Worm (Caenorhabditis elegans) whole organism, L1 larva: ENCODE measurements around the gene R08B4.3.

Experiments
- C34B4.2 ChIP-seq: sonication (generic microtip); optimal IDR thresholded peaks from 2 replicates; lab custom pipeline; 2017; ENCODE audit warnings: mild to moderate bottlenecking, missing genetic modification characterization, missing compliant biosample characterization
- alr-1 ChIP-seq: fragments of 200-800 bp; sonication (Bioruptor generic); optimal IDR thresholded peaks from 2 replicates; lab custom pipeline; 2018; ENCODE audit warnings: borderline replicate concordance, mild to moderate bottlenecking, missing genetic modification characterization, missing compliant biosample characterization
- blmp-1 ChIP-seq: fragments of 150-350 bp; optimal IDR thresholded peaks from 2 replicates; lab custom pipeline; 2014; ENCODE audit warnings: missing biosample characterization, missing genetic modification characterization
- ceh-8 ChIP-seq: fragments of 200-800 bp; sonication (Bioruptor generic); optimal IDR thresholded peaks from 2 replicates; lab custom pipeline; 2018; ENCODE audit warnings: mild to moderate bottlenecking, missing genetic modification characterization, moderate library complexity, missing compliant biosample characterization
- dpl-1 ChIP-seq, 3 experiments: fragments of 150-350 bp in 2 of 3; sonication (generic microtip) in 1 of 3; optimal IDR thresholded peaks; 2 replicates each; lab custom pipeline; 2014 to 2017; ENCODE audit warnings: missing biosample characterization in 3 of 3, missing genetic modification characterization in 3 of 3, missing genetic modification reagents in 3 of 3
- efl-1 ChIP-seq, 4 experiments: fragments of 150-350 bp; optimal IDR thresholded peaks in 3 of 4; peaks in 1 of 4; 1 replicate in 1 of 4; 2 replicates in 3 of 4; lab custom pipeline; 2014; ENCODE audit warnings: missing biosample characterization in 2 of 4, missing genetic modification characterization in 2 of 4, missing genetic modification reagents in 2 of 4
- elt-2 ChIP-seq: sonication (generic microtip); optimal IDR thresholded peaks from 2 replicates; lab custom pipeline; 2016; ENCODE audit warnings: missing genetic modification characterization, mild to moderate bottlenecking, inconsistent platforms, missing compliant biosample characterization, missing genetic modification reagents
- fkh-10 ChIP-seq: sonication (generic microtip); optimal IDR thresholded peaks from 2 replicates; lab custom pipeline; 2017; ENCODE audit warnings: missing biosample characterization, missing genetic modification reagents, missing genetic modification characterization
- hlh-17 ChIP-seq: fragments of 200-800 bp; sonication (Bioruptor generic); optimal IDR thresholded peaks from 2 replicates; lab custom pipeline; 2018; ENCODE audit warnings: missing genetic modification characterization, mild to moderate bottlenecking, missing compliant biosample characterization, moderate library complexity, borderline replicate concordance
- hlh-4 ChIP-seq: sonication (generic microtip); optimal IDR thresholded peaks from 2 replicates; lab custom pipeline; 2016; ENCODE audit warnings: mild to moderate bottlenecking, missing genetic modification characterization, missing compliant biosample characterization
- jun-1 ChIP-seq: fragments of 150-350 bp; optimal IDR thresholded peaks from 2 replicates; lab custom pipeline; 2014; ENCODE audit warnings: missing biosample characterization, missing genetic modification reagents, missing genetic modification characterization
- lin-35 ChIP-seq, 2 experiments: fragments of 150-350 bp; optimal IDR thresholded peaks; 2 replicates each; lab custom pipeline; 2014; ENCODE audit warnings: missing biosample characterization in 2 of 2, missing genetic modification characterization in 2 of 2, missing genetic modification reagents in 2 of 2
- lir-3 ChIP-seq: sonication (generic microtip); optimal IDR thresholded peaks from 2 replicates; lab custom pipeline; 2016; ENCODE audit warnings: mild to moderate bottlenecking, missing genetic modification characterization, moderate library complexity, missing compliant biosample characterization; ENCODE audit not compliant: poor library complexity
- mef-2 ChIP-seq: fragments of 150-350 bp; optimal IDR thresholded peaks from 2 replicates; lab custom pipeline; 2014; ENCODE audit warnings: missing biosample characterization, missing genetic modification characterization
- mep-1 ChIP-seq: fragments of 150-350 bp; optimal IDR thresholded peaks from 2 replicates; lab custom pipeline; 2014; ENCODE audit warnings: missing biosample characterization, missing genetic modification characterization
- nhr-19 ChIP-seq: fragments of 200-800 bp; sonication (Bioruptor generic); conservative IDR thresholded peaks from 2 replicates; pipeline ENCODE4 v1.3.6; 2022; ENCODE audit warnings: missing genetic modification characterization, missing compliant biosample characterization
- nhr-20 ChIP-seq: sonication (generic microtip); optimal IDR thresholded peaks from 2 replicates; lab custom pipeline; 2016; ENCODE audit warnings: mild to moderate bottlenecking, missing genetic modification characterization, missing compliant biosample characterization
- nhr-237 ChIP-seq: fragments of 150-350 bp; optimal IDR thresholded peaks from 2 replicates; lab custom pipeline; 2014; ENCODE audit warnings: missing biosample characterization, missing genetic modification characterization
- nhr-28 ChIP-seq: fragments of 150-350 bp; optimal IDR thresholded peaks from 2 replicates; lab custom pipeline; 2014; ENCODE audit warnings: missing biosample characterization, missing genetic modification characterization
- nhr-47 ChIP-seq: sonication (generic microtip); optimal IDR thresholded peaks from 2 replicates; lab custom pipeline; 2016; ENCODE audit warnings: mild to moderate bottlenecking, missing genetic modification characterization, moderate library complexity, missing compliant biosample characterization
- nhr-71 ChIP-seq: sonication (generic microtip); optimal IDR thresholded peaks from 2 replicates; lab custom pipeline; 2016; ENCODE audit warnings: mild to moderate bottlenecking, missing genetic modification characterization, moderate library complexity, missing compliant biosample characterization
- nhr-76 ChIP-seq: sonication (generic microtip); optimal IDR thresholded peaks from 2 replicates; lab custom pipeline; 2017; ENCODE audit warnings: missing biosample characterization, missing genetic modification characterization
- nhr-77 ChIP-seq: fragments of 150-350 bp; optimal IDR thresholded peaks from 2 replicates; lab custom pipeline; 2014; ENCODE audit warnings: missing biosample characterization, missing genetic modification characterization
- nhr-85 ChIP-seq: sonication (generic microtip); peaks from one replicate; lab custom pipeline; 2016; ENCODE audit warnings: missing genetic modification characterization, inconsistent platforms, missing compliant biosample characterization
- pax-3 ChIP-seq: fragments of 200-800 bp; sonication (Bioruptor generic); optimal IDR thresholded peaks from 2 replicates; lab custom pipeline; 2018; ENCODE audit warnings: mild to moderate bottlenecking, missing genetic modification characterization, moderate library complexity, missing compliant biosample characterization
- skn-1 ChIP-seq: fragments of 150-350 bp; optimal IDR thresholded peaks from 2 replicates; lab custom pipeline; 2014; ENCODE audit warnings: missing biosample characterization, missing genetic modification characterization
- snu-23 ChIP-seq: sonication (generic microtip); optimal IDR thresholded peaks from 2 replicates; lab custom pipeline; 2016; ENCODE audit warnings: missing genetic modification characterization, missing compliant biosample characterization
- sptf-1 ChIP-seq: fragments of 150-350 bp; optimal IDR thresholded peaks from 2 replicates; lab custom pipeline; 2014; ENCODE audit warnings: missing biosample characterization, missing genetic modification characterization
- tbx-2 ChIP-seq: sonication (generic microtip); optimal IDR thresholded peaks from 2 replicates; lab custom pipeline; 2016; ENCODE audit warnings: missing genetic modification characterization, missing compliant biosample characterization
- unc-30 ChIP-seq: sonication (generic microtip); optimal IDR thresholded peaks from 2 replicates; lab custom pipeline; 2017; ENCODE audit warnings: missing biosample characterization, missing genetic modification characterization
- unc-86 ChIP-seq: sonication (generic microtip); optimal IDR thresholded peaks from 2 replicates; lab custom pipeline; 2016; ENCODE audit warnings: missing genetic modification characterization, missing compliant biosample characterization
- vab-15 ChIP-seq: sonication (generic microtip); optimal IDR thresholded peaks from 2 replicates; lab custom pipeline; 2017; ENCODE audit warnings: missing genotype, mild to moderate bottlenecking, missing genetic modification characterization, missing compliant biosample characterization
- zip-4 ChIP-seq: fragments of 200-800 bp; sonication (Bioruptor generic); optimal IDR thresholded peaks from 2 replicates; lab custom pipeline; 2018; ENCODE audit warnings: mild to moderate bottlenecking, missing genetic modification characterization, moderate library complexity, missing compliant biosample characterization
- ztf-11 ChIP-seq, 2 experiments: sonication (generic microtip); optimal IDR thresholded peaks; 2 replicates each; lab custom pipeline; 2016 to 2017; ENCODE audit warnings: missing genetic modification characterization in 2 of 2, missing biosample characterization in 1 of 2, missing compliant biosample characterization in 1 of 2

Gene R08B4.3

DNA sequence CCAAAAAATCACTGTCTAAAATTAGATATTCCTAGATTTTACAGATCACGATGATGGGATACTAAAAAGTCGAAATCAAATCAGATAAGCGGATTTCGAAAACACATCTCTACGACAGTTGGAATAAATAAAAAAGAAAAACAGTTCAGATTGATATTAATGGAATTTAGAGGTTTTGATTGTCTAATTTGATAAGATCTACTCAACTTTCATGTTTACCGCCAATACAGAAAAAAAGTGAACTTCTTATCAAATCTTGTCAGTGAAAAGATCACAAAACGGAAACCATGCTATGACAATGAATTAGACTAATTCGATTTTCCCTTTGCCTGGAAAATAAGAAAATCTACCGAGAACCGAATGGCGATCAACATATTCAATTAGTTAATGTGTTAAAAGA is 5.5 kb upstream of the R08B4.3 start (continued):
- TF ChIP-seq jun-1 (tag; lab: Kevin White, UChicago), result no peak
- TF ChIP-seq nhr-85 (tag; lab: Kevin White, UChicago), result peak; percentile 66
- no peak for TF ChIP-seq lin-35 (GFP tag; optimal IDR thresholded peaks at IDR 0.05; lab: Kevin White, UChicago)

DNA sequence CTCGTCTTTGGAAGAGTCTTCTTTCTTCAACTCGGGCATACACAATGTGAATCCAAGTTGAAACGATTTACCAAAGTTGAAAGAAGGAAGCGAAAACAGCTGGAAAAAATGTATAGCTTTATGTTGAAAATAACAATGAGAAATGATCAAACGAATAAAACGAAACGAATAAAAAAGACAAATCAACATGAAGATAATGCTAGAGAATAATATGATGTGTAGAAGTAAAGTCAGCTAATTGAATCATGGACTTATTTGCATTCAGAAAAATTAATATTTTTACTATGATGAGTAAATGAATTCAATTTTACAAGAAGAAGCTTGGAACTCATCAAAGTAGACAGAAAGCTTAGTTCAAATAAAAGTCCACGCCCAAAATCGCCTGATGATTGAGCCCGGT is 4.7 kb upstream of the R08B4.3 start, which contains the start of gene alr-1:
TSS of gene alr-1 (minus strand) at position 101 of the 400 bp plus-strand sequence.
- no peak for TF ChIP-seq nhr-71
- no peak for TF ChIP-seq efl-1 (optimal IDR thresholded peaks at IDR 0.05; lab: Kevin White, UChicago)
- TF ChIP-seq efl-1 (GFP tag; optimal IDR thresholded peaks at IDR 0.05 in 1 of 2; lab: Kevin White, UChicago), result no peak
- no peak for TF ChIP-seq C34B4.2 (tag; lab: Kevin White, UChicago)
- no peak for TF ChIP-seq sptf-1 (tag; lab: Kevin White, UChicago)
- TF ChIP-seq nhr-47 (tag; lab: Kevin White, UChicago), result no peak
- no peak for TF ChIP-seq skn-1 (tag; lab: Kevin White, UChicago)
- TF ChIP-seq nhr-77 (tag; lab: Kevin White, UChicago), result no peak
- TF ChIP-seq hlh-4 (tag; lab: Kevin White, UChicago), result no peak
- no peak for TF ChIP-seq ztf-11 (tag; optimal IDR thresholded peaks at IDR 0.05; lab: Kevin White, UChicago)

DNA sequence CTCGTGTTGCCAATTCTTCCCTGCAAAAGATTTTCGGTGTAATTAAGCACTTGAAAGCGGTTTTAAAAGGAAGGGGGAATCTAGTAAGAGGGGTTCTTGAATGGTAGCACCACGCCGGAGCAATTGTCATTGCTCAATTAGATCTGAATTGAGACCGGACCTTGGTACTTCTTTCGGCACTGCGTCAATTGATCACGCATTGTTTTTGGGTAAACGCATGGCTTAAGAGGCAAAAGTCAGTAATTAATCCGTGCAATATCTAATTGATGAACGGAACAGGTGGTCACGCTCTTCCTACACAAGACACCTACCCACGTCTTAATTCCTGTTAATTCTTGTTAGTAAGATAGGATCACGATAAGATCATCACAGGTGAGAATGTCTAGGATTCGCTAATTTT is 3.2 kb upstream of the R08B4.3 start:
- TF ChIP-seq snu-23 (no peak), hlh-4 (tag; lab: Kevin White, UChicago) (no peak), pax-3 (tag; lab: Kevin White, UChicago) (no peak), elt-2 (no peak), fkh-10 (peak; percentile 15), mef-2 (no peak), mep-1 (tag; lab: Kevin White, UChicago) (no peak), efl-1 (optimal IDR thresholded peaks at IDR 0.05; lab: Kevin White, UChicago) (no peak), efl-1 (GFP tag; optimal IDR thresholded peaks at IDR 0.05 in 1 of 2; lab: Kevin White, UChicago) (peak in 1 of 2 experiments; percentile 28), nhr-20 (tag; lab: Kevin White, UChicago) (no peak), alr-1 (tag; lab: Kevin White, UChicago) (peak; percentile 98), nhr-19 (GFP tag; lab: Robert Waterston, UW) (no peak), tbx-2 (no peak), unc-30 (no peak), nhr-76 (tag; lab: Kevin White, UChicago) (no peak)

DNA sequence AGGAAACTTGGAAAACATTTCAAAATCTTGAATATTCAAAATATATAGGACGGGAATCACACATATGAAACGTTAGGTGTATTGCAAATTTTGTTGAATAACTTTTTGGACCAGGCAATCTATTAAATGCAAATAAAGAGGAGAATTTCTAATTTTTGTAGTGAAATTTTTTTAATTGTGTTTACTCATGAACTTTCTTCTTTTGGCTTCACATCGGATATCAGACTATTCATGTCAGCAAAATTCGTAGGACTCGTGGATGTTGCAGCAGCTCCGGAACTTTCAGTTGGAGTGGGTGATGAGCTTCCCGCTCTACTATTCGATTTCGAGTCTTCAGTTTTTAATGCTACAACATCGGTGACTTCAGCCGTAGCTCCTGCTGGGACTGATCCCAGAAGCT is 1.6 kb upstream of the R08B4.3 start:
- TF ChIP-seq hlh-17, result no peak
- TF ChIP-seq vab-15, result no peak
- TF ChIP-seq nhr-237 (tag; lab: Kevin White, UChicago), result no peak
- TF ChIP-seq nhr-28, result no peak
- TF ChIP-seq alr-1 (tag; lab: Kevin White, UChicago), result peak; percentile 72
- no peak for TF ChIP-seq unc-86 (tag; lab: Kevin White, UChicago)
- TF ChIP-seq zip-4 (GFP tag; lab: Kevin White, UChicago), result no peak
- TF ChIP-seq, all 84 proteins: peak for 1

DNA sequence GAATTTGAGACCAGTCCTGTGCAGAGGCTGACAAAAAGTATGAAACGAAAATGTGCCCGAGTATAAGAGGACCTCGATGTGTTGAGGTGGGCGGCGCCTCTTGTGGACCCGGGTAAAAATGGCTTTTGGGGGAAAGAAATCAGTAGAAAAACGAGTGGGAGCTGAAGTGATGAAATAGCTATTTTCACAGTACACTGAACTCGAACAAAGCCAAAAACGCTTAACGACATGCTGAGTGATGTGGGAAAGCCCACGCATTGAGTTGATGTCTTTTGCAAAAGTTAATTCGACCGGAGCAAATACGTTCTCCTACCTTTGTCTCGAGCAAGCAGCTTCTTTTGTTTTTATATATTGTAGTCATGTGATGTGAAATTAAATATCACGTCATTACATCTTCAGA is 4.1 kb downstream of the R08B4.3 start, which contains the start of gene nlp-66:
TSS of gene nlp-66 (minus strand) at position 101 of the 400 bp plus-strand sequence.
- TF ChIP-seq blmp-1, result no peak
- TF ChIP-seq, all 84 proteins: peak for 0

DNA sequence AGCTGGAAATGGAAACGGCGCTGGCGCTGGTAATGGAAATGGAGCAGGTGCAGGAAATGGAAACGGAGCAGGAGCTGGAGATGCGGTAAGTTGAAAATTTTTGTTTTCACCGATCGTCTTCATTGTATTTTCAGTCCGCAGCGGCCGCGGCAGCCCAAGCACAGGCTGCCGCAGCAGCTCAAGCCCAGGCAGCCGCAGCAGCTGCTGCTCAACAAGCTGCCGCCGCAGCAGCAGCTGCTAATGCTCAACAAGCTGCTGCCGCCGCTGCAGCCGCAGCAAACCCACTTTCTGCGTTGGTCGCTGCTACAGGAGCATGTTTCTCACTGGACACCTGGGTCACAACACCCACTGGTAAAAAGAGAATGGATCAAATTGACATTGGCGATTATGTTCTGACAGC is 6.4 kb downstream of the R08B4.3 start:
- TF ChIP-seq dpl-1 (GFP tag; optimal IDR thresholded peaks at IDR 0.05; lab: Kevin White, UChicago), result no peak
- TF ChIP-seq lir-3 (tag; lab: Kevin White, UChicago), result no peak
- TF ChIP-seq ceh-8 (GFP tag; lab: Kevin White, UChicago), result peak; percentile 2
